Worm (Caenorhabditis elegans): ENCODE measurements around the gene T17A3.12.

DNA sequence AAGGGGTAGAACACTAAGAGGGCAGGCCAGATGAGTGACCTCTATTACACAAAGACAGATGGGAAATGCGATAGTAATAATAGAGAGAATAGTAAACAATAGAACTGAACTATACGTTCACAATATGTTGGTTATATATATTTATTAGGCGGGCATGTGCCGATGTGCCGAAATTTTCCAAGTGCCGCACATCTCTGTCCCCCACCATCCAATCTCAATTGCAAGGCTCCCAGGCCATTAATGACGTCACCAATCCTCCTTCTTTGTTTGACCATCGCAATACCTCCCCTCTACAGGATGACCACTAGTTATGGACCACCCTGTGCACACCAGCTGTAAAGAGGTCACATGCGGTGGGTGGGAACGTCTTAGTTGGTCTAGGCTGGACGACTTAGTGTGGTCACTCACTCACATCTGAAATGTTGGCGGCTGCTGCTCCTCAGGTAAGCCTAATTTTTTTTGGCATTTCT is 34.2 kb upstream of the T17A3.12 start, which contains the start of gene F40G9.6:
- TF ChIP-seq bed-1 (GFP tag; IDR thresholded peaks at IDR 0.05) (no peak), let-526 (GFP tag; IDR thresholded peaks at IDR 0.05) (no peak)

Measured in whole organism, young adult.